Fruit fly (Drosophila melanogaster): Measurements from ENCODE around the gene CG5653.
A peak's percentile ranks its signal among the peaks of the same experiment; 100 is the strongest.

DNA sequence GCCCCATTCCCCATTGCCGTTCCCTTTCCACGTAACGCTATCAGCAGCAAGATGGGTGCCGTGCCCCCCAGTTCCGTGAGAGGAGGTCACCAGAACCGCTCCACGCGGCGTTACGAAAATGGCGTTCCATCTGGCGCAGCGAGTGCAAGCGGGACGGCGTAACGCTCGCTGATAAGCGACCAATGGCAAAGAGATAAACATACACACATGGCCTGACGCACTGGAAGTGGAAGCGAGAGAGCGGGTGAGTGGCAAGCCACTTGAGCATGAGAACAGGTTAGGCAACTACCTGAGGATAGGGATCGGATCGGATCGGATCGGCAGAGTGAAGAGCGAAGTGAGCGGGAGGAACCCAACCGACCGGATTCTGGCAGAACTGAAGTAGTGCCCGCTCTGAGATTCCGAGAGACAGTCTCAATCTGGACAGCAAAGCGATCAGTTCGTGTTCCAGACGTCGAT is 38.6 kb upstream of the CG5653 start, which contains the start of gene Doc3:
- TF ChIP-seq CG8301 (tag; optimal IDR thresholded peaks at IDR 0.05) (no peak), CG34367 (tag; optimal IDR thresholded peaks at IDR 0.05) (no peak), CG12605 (GFP tag; IDR thresholded peaks at IDR 0.05) (no peak), rn (GFP tag; IDR thresholded peaks at IDR 0.05) (no peak), Ets98B (GFP tag; IDR thresholded peaks at IDR 0.05) (0 out of 2 replicates have a peak, but pooled peaks have one; percentile 22), D1 (tag; optimal IDR thresholded peaks at IDR 0.05) (no peak), CG17806 (tag; optimal IDR thresholded peaks at IDR 0.05) (no peak), CG32121 (GFP tag; IDR thresholded peaks at IDR 0.05) (no peak), CG13204 (GFP tag; optimal IDR thresholded peaks at IDR 0.05) (peak; percentile 38), CG4496 (GFP tag; IDR thresholded peaks at IDR 0.05) (0 out of 3 replicates have a peak, but pooled peaks have one; percentile 25)
